Fruit fly (Drosophila melanogaster): ENCODE data around the gene CG17375.

CG17375 gene

dm6 chr2L:6787029-6787972, 18.3 kb downstream of the CG17375 start (continued):
- TF ChIP-seq tna (GFP tag; IDR thresholded peaks at IDR 0.05; ENCODE audit: partially characterized antibody) (no peak), BtbVII (GFP tag; optimal IDR thresholded peaks at IDR 0.05) (peak; percentile 95), CG2875 (GFP tag; optimal IDR thresholded peaks at IDR 0.05) (peak; percentile 86), sr (GFP tag; IDR thresholded peaks at IDR 0.05) (peak; percentile 35; the same call in 2 of the 3 replicates), CG2116 (GFP tag; optimal IDR thresholded peaks at IDR 0.05) (peak; percentile 72), CG12219 (GFP tag; optimal IDR thresholded peaks at IDR 0.05) (peak; percentile 91), cwo (GFP tag; optimal IDR thresholded peaks at IDR 0.05) (peak; percentile 96), Dref (GFP tag; IDR thresholded peaks at IDR 0.05) (no peak), HLH4C (GFP tag; IDR thresholded peaks at IDR 0.05; ENCODE audit: partially characterized antibody) (peak; percentile 47; the same call in 1 of the 3 replicates), CG31388 (GFP tag; optimal IDR thresholded peaks at IDR 0.05) (peak; percentile 88), cg (GFP tag; optimal IDR thresholded peaks at IDR 0.05) (peak; percentile 93), CG30431 (GFP tag; optimal IDR thresholded peaks at IDR 0.05) (peak; percentile 93), CG6765 (GFP tag; optimal IDR thresholded peaks at IDR 0.05) (peak; percentile 95), nerfin-2 (GFP tag; IDR thresholded peaks at IDR 0.05; ENCODE audit: partially characterized antibody) (no peak), scrt (GFP tag; optimal IDR thresholded peaks at IDR 0.05) (peak; percentile 93), CG14014 (GFP tag; IDR thresholded peaks at IDR 0.05) (peak; percentile 87), C15 (GFP tag; IDR thresholded peaks at IDR 0.05) (peak; percentile 76; the same call in 2 of the 3 replicates), D19A (tag; optimal IDR thresholded peaks at IDR 0.05) (peak; percentile 91), ro (GFP tag; IDR thresholded peaks at IDR 0.05) (peak; percentile 78; the same call in 1 of the 2 replicates), bowl (GFP tag; IDR thresholded peaks at IDR 0.05) (peak; percentile 9; the same call in 1 of the 2 replicates), CG31441 (GFP tag; IDR thresholded peaks at IDR 0.05) (peak; percentile 95), ato (GFP tag; IDR thresholded peaks at IDR 0.05; ENCODE audit: partially characterized antibody) (no peak), gem (tag; optimal IDR thresholded peaks at IDR 0.05) (peak; percentile 97), CG16813 (GFP tag; IDR thresholded peaks at IDR 0.05; ENCODE audit: partially characterized antibody) (peak; percentile 63), Ada2b (GFP tag; IDR thresholded peaks at IDR 0.05) (peak; percentile 83), Fer1 (GFP tag; optimal IDR thresholded peaks at IDR 0.05) (peak; percentile 93), Ptx1 (GFP tag; IDR thresholded peaks at IDR 0.05) (peak; percentile 94), CG10431 (GFP tag; optimal IDR thresholded peaks at IDR 0.05) (peak; percentile 88), ken (GFP tag; IDR thresholded peaks at IDR 0.05) (peak; percentile 88), CG3407 (GFP tag; optimal IDR thresholded peaks at IDR 0.05) (peak; percentile 91), slbo (GFP tag; IDR thresholded peaks at IDR 0.05) (peak; percentile 90), CG6654 (GFP tag; optimal IDR thresholded peaks at IDR 0.05) (peak; percentile 87), CG11723 (GFP tag; optimal IDR thresholded peaks at IDR 0.05) (peak; percentile 95), ab (GFP tag; optimal IDR thresholded peaks at IDR 0.05) (peak; percentile 70), repo (GFP tag; optimal IDR thresholded peaks at IDR 0.05) (peak; percentile 90), Lpt (GFP tag; optimal IDR thresholded peaks at IDR 0.05) (no peak), kni (GFP tag; optimal IDR thresholded peaks at IDR 0.05) (peak; percentile 92), zf30C (GFP tag; optimal IDR thresholded peaks at IDR 0.05) (peak; percentile 89), Chrac-16 (GFP tag; optimal IDR thresholded peaks at IDR 0.05) (peak; percentile 94), CG9932 (GFP tag; IDR thresholded peaks at IDR 0.05) (peak; percentile 84), pb (GFP tag; optimal IDR thresholded peaks at IDR 0.05) (peak; percentile 96), fd96Cb (tag; optimal IDR thresholded peaks at IDR 0.05) (peak; percentile 95), CG10321 (GFP tag; IDR thresholded peaks at IDR 0.05) (peak; percentile 22; the same call in 1 of the 2 replicates), CG10959 (GFP tag; IDR thresholded peaks at IDR 0.05) (peak; percentile 25), CoRest (tag; optimal IDR thresholded peaks at IDR 0.05) (peak; percentile 99), gce (GFP tag; IDR thresholded peaks at IDR 0.05) (peak; percentile 59), HmgD (GFP tag; optimal IDR thresholded peaks at IDR 0.05) (peak; percentile 91)
